Worm (Caenorhabditis elegans) whole organism, young adult: ENCODE measurements around the gene R05A10.1.
A peak's percentile ranks its signal among the peaks of the same experiment; 100 is the strongest.

Source experiments
- attf-6 ChIP-seq: fragments of 200-800 bp; sonication (Bioruptor generic); IDR thresholded peaks from 2 replicates; pipeline ENCODE4 v1.3.6; 2022; ENCODE audit warnings: missing genetic modification reagents, missing genetic modification characterization, missing compliant biosample characterization
- hmg-1.2 ChIP-seq: fragments of 200-800 bp; sonication (Bioruptor generic); IDR thresholded peaks from 2 replicates; pipeline ENCODE4 v1.3.6; 2022; ENCODE audit warnings: missing genetic modification reagents, missing genetic modification characterization, missing compliant biosample characterization
- snpc-1.1 ChIP-seq: sonication (generic microtip); optimal IDR thresholded peaks from 2 replicates; lab custom pipeline; 2017; ENCODE audit warnings: missing genetic modification characterization, mild to moderate bottlenecking, missing compliant biosample characterization, antibody characterized with exemption, moderate library complexity, missing genotype, missing genetic modification reagents; ENCODE audit not compliant: insufficient read depth
- snpc-4 ChIP-seq, 5 experiments: fragments of 150-350 bp in 1 of 5; sonication (generic microtip) in 4 of 5; optimal IDR thresholded peaks; 2 replicates each; lab custom pipeline; 2014 to 2018; ENCODE audit warnings: missing genetic modification characterization in 5 of 5, missing biosample characterization in 3 of 5, antibody characterized with exemption in 2 of 5, mild to moderate bottlenecking in 2 of 5, missing compliant biosample characterization in 2 of 5, missing genotype in 2 of 5, moderate library complexity in 2 of 5, missing genetic modification reagents in 1 of 5

Gene R05A10.1

DNA sequence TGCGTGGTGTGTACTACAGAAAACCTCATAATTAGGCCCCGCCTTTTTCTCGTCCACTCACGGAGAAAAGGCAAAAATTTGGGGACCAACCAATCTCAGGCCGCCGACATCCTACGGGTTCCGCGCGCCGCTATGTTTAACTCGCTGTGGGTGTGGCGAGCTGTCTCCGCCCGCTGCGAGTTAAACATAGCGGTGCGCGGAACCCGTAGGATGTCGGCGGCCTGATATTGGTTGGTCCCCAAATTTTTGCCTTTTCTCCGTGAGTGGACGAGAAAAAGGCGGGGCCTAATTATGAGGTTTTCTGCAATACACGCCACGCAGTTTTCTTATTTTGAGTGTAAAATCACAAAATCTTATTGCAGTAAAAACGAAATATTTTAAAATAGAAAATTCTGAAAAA is 58.0 kb downstream of the R05A10.1 start:
- peak; percentile 77 for TF ChIP-seq snpc-1.1
- TF ChIP-seq attf-6 (GFP tag; lab: Robert Waterston, UW) = peak; percentile 85
- peak; percentile 8 for TF ChIP-seq snpc-4 (GFP tag; optimal IDR thresholded peaks at IDR 0.05; lab: Kevin White, UChicago)
- peak; percentile 62 to 96 (median 71) for TF ChIP-seq snpc-4 (tag; optimal IDR thresholded peaks at IDR 0.05; lab: Kevin White, UChicago)
- peak; percentile 49 for TF ChIP-seq hmg-1.2
- TF ChIP-seq, all 124 proteins: peak for 4; not testable (repeated sequence) for 120
